Fruit fly (Drosophila melanogaster) whole organism, pupa: ENCODE results near the gene PNPase.

Experiments used
- CG12605 ChIP-seq: fragments of 200-800 bp; sonication (Bioruptor generic); IDR thresholded peaks from 2 replicates; pipeline ENCODE4 v1.3.6; 2022; ENCODE audit warnings: missing biosample characterization, missing genetic modification characterization
- CG34367 ChIP-seq: fragments of 200-800 bp; sonication (Bioruptor generic); optimal IDR thresholded peaks from 2 replicates; lab custom pipeline; 2018; ENCODE audit warnings: missing biosample characterization, mild to moderate bottlenecking, missing genetic modification characterization
- CG8159 ChIP-seq: fragments of 200-800 bp; sonication (Bioruptor generic); optimal IDR thresholded peaks from 3 replicates; lab custom pipeline; 2018; ENCODE audit warnings: missing biosample characterization, mild to moderate bottlenecking, missing genetic modification characterization, moderate library complexity
- CG9948 ChIP-seq: fragments of 200-800 bp; sonication (Bioruptor generic); optimal IDR thresholded peaks from 2 replicates; lab custom pipeline; 2018; ENCODE audit warnings: missing biosample characterization, mild to moderate bottlenecking, missing genetic modification characterization, moderate library complexity
- D1 ChIP-seq: fragments of 200-800 bp; sonication (Bioruptor generic); optimal IDR thresholded peaks from 2 replicates; lab custom pipeline; 2018; ENCODE audit warnings: missing biosample characterization, mild to moderate bottlenecking, missing genetic modification characterization, moderate library complexity
- EcR ChIP-seq: fragments of 200-800 bp; sonication (Bioruptor generic); optimal IDR thresholded peaks from 3 replicates; lab custom pipeline; 2019; ENCODE audit warnings: missing biosample characterization, missing genetic modification characterization, mild to moderate bottlenecking, moderate library complexity, missing genetic modification reagents
- Ets98B ChIP-seq: fragments of 200-800 bp; sonication (Bioruptor generic); IDR thresholded peaks from 2 replicates; pipeline ENCODE4 v1.3.6; 2022; ENCODE audit warnings: missing biosample characterization, missing genetic modification characterization
- fd96Ca ChIP-seq: fragments of 200-800 bp; sonication (Bioruptor generic); IDR thresholded peaks from 3 replicates; pipeline ENCODE4 v1.3.6; 2022; ENCODE audit warnings: missing biosample characterization, missing genetic modification characterization
- rn ChIP-seq: fragments of 200-800 bp; sonication (Bioruptor generic); IDR thresholded peaks from 2 replicates; pipeline ENCODE4 v1.3.6; 2022; ENCODE audit warnings: missing biosample characterization, missing genetic modification characterization

DNA sequence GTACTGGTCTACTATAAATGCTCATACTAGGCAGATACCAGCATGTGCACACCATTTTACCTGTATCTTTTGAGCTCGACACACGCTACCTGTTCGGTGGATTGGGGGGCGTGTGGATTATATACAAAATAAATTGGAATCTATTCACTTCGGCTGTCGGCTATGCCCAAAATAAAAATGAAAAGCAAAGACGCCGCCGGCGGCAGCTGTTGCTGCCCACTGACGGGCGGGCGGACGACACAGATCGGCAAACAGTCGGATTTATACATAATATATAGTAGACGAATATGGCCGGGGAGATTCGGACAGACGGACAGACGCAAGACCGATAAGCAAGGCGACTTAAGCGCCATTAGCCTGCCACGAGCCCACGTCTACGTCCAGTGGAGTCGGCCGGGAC, 33.6 kb upstream of the PNPase start:
- TF ChIP-seq D1, result no peak
- TF ChIP-seq CG8159 (tag; lab: Kevin White, UChicago), result no peak
- TF ChIP-seq CG34367 (tag; lab: Kevin White, UChicago), result no peak
- TF ChIP-seq Ets98B, result no peak
- TF ChIP-seq CG12605, result no peak
- TF ChIP-seq CG9948 (tag; lab: Kevin White, UChicago), result no peak
- TF ChIP-seq rn, result no peak
- no peak for TF ChIP-seq EcR
- no peak for TF ChIP-seq fd96Ca (GFP tag; lab: Robert Waterston, UW)
